Worm (Caenorhabditis elegans) whole organism, L3 larva: ENCODE results near the gene fzo-1.
A peak's percentile ranks its signal among the peaks of the same experiment; 100 is the strongest.

ENCODE experiments used
- R02D3.7 ChIP-seq: fragments of 150-350 bp; optimal IDR thresholded peaks from 2 replicates; lab custom pipeline; 2014; ENCODE audit warnings: missing biosample characterization, missing genetic modification characterization
- aly-2 ChIP-seq: fragments of 150-350 bp; optimal IDR thresholded peaks from 2 replicates; lab custom pipeline; 2014; ENCODE audit warnings: missing biosample characterization, missing genetic modification characterization
- ceh-16 ChIP-seq: sonication (generic microtip); optimal IDR thresholded peaks from 2 replicates; lab custom pipeline; 2017; ENCODE audit warnings: missing biosample characterization, missing genetic modification characterization
- ceh-28 ChIP-seq: fragments of 150-350 bp; optimal IDR thresholded peaks from 2 replicates; lab custom pipeline; 2014; ENCODE audit warnings: missing biosample characterization, missing genetic modification reagents, missing genetic modification characterization
- ceh-82 ChIP-seq: fragments of 150-350 bp; optimal IDR thresholded peaks from 2 replicates; lab custom pipeline; 2014; ENCODE audit warnings: missing biosample characterization, missing genetic modification characterization
- ceh-9 ChIP-seq: sonication (generic microtip); optimal IDR thresholded peaks from 2 replicates; lab custom pipeline; 2018; ENCODE audit warnings: missing biosample characterization, missing genetic modification characterization
- egl-27 ChIP-seq: sonication (generic microtip); optimal IDR thresholded peaks from 4 replicates; lab custom pipeline; 2017; ENCODE audit warnings: missing biosample characterization, missing genetic modification reagents, missing genetic modification characterization
- egl-5 ChIP-seq: fragments of 150-350 bp; optimal IDR thresholded peaks from 2 replicates; lab custom pipeline; 2017; ENCODE audit warnings: missing biosample characterization, missing genetic modification reagents, missing genetic modification characterization, inconsistent platforms
- elt-1 ChIP-seq: fragments of 150-350 bp; optimal IDR thresholded peaks from 2 replicates; lab custom pipeline; 2014; ENCODE audit warnings: missing biosample characterization, missing genetic modification characterization
- elt-2 ChIP-seq: sonication (generic microtip); optimal IDR thresholded peaks from 2 replicates; lab custom pipeline; 2016; ENCODE audit warnings: missing genetic modification reagents, mild to moderate bottlenecking, missing genetic modification characterization, missing compliant biosample characterization
- elt-3 ChIP-seq, 3 experiments: fragments of 150-350 bp in 1 of 3; sonication (generic microtip) in 2 of 3; optimal IDR thresholded peaks; 2 replicates in 2 of 3; 4 replicates in 1 of 3; lab custom pipeline; 2014 to 2017; ENCODE audit warnings: missing biosample characterization in 3 of 3, missing genetic modification characterization in 3 of 3
- eor-1 ChIP-seq, 2 experiments: fragments of 150-350 bp; optimal IDR thresholded peaks; 2 replicates each; lab custom pipeline; 2014 to 2018; ENCODE audit warnings: missing biosample characterization in 2 of 2, missing genetic modification characterization in 2 of 2
- fkh-10 ChIP-seq: sonication (generic microtip); optimal IDR thresholded peaks from 2 replicates; lab custom pipeline; 2017; ENCODE audit warnings: missing biosample characterization, missing genetic modification reagents, missing genetic modification characterization
- fos-1 ChIP-seq: fragments of 150-350 bp; optimal IDR thresholded peaks from 2 replicates; lab custom pipeline; 2014; ENCODE audit warnings: missing biosample characterization, missing genetic modification characterization
- jun-1 ChIP-seq: fragments of 150-350 bp; optimal IDR thresholded peaks from 2 replicates; lab custom pipeline; 2014; ENCODE audit warnings: missing biosample characterization, missing genetic modification reagents, missing genetic modification characterization
- lin-15B ChIP-seq: fragments of 150-350 bp; optimal IDR thresholded peaks from 2 replicates; lab custom pipeline; 2014; ENCODE audit warnings: missing biosample characterization, missing genetic modification characterization
- lin-39 ChIP-seq: fragments of 150-350 bp; optimal IDR thresholded peaks from 2 replicates; lab custom pipeline; 2018; ENCODE audit warnings: missing biosample characterization, missing genetic modification reagents, missing genetic modification characterization
- nfya-1 ChIP-seq: sonication (generic microtip); optimal IDR thresholded peaks from 2 replicates; lab custom pipeline; 2017; ENCODE audit warnings: missing genetic modification characterization, mild to moderate bottlenecking, missing compliant biosample characterization, antibody characterized with exemption, moderate library complexity; ENCODE audit not compliant: insufficient read depth
- nhr-11 ChIP-seq: fragments of 150-350 bp; optimal IDR thresholded peaks from 2 replicates; lab custom pipeline; 2014; ENCODE audit warnings: missing biosample characterization, missing genetic modification characterization
- nhr-28 ChIP-seq: fragments of 150-350 bp; optimal IDR thresholded peaks from 2 replicates; lab custom pipeline; 2014; ENCODE audit warnings: missing biosample characterization, missing genetic modification characterization
- nhr-43 ChIP-seq: sonication (generic microtip); optimal IDR thresholded peaks from 2 replicates; lab custom pipeline; 2016; ENCODE audit warnings: mild to moderate bottlenecking, missing genetic modification characterization, missing compliant biosample characterization; ENCODE audit not compliant: poor library complexity, severe bottlenecking
- nhr-77 ChIP-seq: fragments of 150-350 bp; optimal IDR thresholded peaks from 2 replicates; lab custom pipeline; 2014; ENCODE audit warnings: missing biosample characterization, missing genetic modification characterization
- pha-4 ChIP-seq: fragments of 150-350 bp; optimal IDR thresholded peaks from 2 replicates; lab custom pipeline; 2014; ENCODE audit warnings: missing biosample characterization, missing genetic modification reagents, missing genetic modification characterization
- pqm-1 ChIP-seq: fragments of 150-350 bp; optimal IDR thresholded peaks from 2 replicates; lab custom pipeline; 2017; ENCODE audit warnings: missing biosample characterization, missing genetic modification characterization, inconsistent platforms
- skn-1 ChIP-seq: fragments of 150-350 bp; optimal IDR thresholded peaks from 2 replicates; lab custom pipeline; 2014; ENCODE audit warnings: missing biosample characterization, missing genetic modification characterization
- ztf-4 ChIP-seq: fragments of 150-350 bp; optimal IDR thresholded peaks from 2 replicates; lab custom pipeline; 2014; ENCODE audit warnings: missing biosample characterization, missing genetic modification characterization

Gene fzo-1

ce11 chrII:5872414-5872813, 36.4 kb upstream of the fzo-1 start:
- TF ChIP-seq elt-2 (tag; lab: Kevin White, UChicago), result peak; percentile 75
- no peak for TF ChIP-seq nhr-43 (tag; lab: Kevin White, UChicago)

ce11 chrII:5871508-5871907, 35.5 kb upstream of the fzo-1 start:
- no peak for TF ChIP-seq R02D3.7 (tag; lab: Kevin White, UChicago)
- TF ChIP-seq egl-5 (tag; lab: Kevin White, UChicago), result peak; percentile 47
- no peak for TF ChIP-seq elt-1 (tag; lab: Kevin White, UChicago)
- TF ChIP-seq ceh-16 (tag; lab: Kevin White, UChicago), result no peak
- TF ChIP-seq skn-1 (tag; lab: Kevin White, UChicago), result no peak
- no peak for TF ChIP-seq nhr-28
- TF ChIP-seq nhr-77, result no peak
- TF ChIP-seq ceh-28 (tag; lab: Kevin White, UChicago), result no peak
- no peak for TF ChIP-seq aly-2 (tag; lab: Kevin White, UChicago)
- TF ChIP-seq egl-27 (tag; lab: Kevin White, UChicago), result no peak
- peak; percentile 13 for TF ChIP-seq nfya-1 (tag; lab: Kevin White, UChicago)
- TF ChIP-seq lin-15B, result no peak
- peak; percentile 74 for TF ChIP-seq lin-39 (tag; lab: Kevin White, UChicago)

- TF ChIP-seq nfya-1 (tag; lab: Kevin White, UChicago) (peak; percentile 89), elt-1 (tag; lab: Kevin White, UChicago) (no peak)
These were observed 30.9 kb upstream of the fzo-1 start for ce11 chrII:5866920-5867319.

- no peak for TF ChIP-seq elt-3 (tag; optimal IDR thresholded peaks at IDR 0.05; lab: Kevin White, UChicago)
- no peak for TF ChIP-seq elt-1 (tag; lab: Kevin White, UChicago)
- TF ChIP-seq pqm-1 (tag; lab: Kevin White, UChicago), result peak; percentile 69
- TF ChIP-seq elt-2 (tag; lab: Kevin White, UChicago), result peak; percentile 66
- TF ChIP-seq pha-4 (tag; lab: Kevin White, UChicago), result peak; percentile 30
- TF ChIP-seq fos-1 (tag; lab: Kevin White, UChicago), result peak; percentile 11
These were observed 29.7 kb upstream of the fzo-1 start, which contains the start of gene F55C12.19 for ce11 chrII:5865405-5866308. TSS of gene F55C12.19 (plus strand) at chrII:5866139.

ce11 chrII:5863893-5864292, 27.9 kb upstream of the fzo-1 start, which contains the start of gene tag-234:
TSS of gene tag-234 (plus strand) at chrII:5864193.
- no peak for TF ChIP-seq eor-1 (tag; optimal IDR thresholded peaks at IDR 0.05; lab: Kevin White, UChicago)
- peak; percentile 47 for TF ChIP-seq pqm-1 (tag; lab: Kevin White, UChicago)
- peak; percentile 68 for TF ChIP-seq elt-2 (tag; lab: Kevin White, UChicago)

ce11 chrII:5860621-5861020, 24.6 kb upstream of the fzo-1 start:
- TF ChIP-seq egl-5 (tag; lab: Kevin White, UChicago), result no peak
- TF ChIP-seq ceh-9, result no peak
- no peak for TF ChIP-seq jun-1
- no peak for TF ChIP-seq ztf-4 (tag; lab: Kevin White, UChicago)
- no peak for TF ChIP-seq lin-39 (tag; lab: Kevin White, UChicago)
- TF ChIP-seq nfya-1 (tag; lab: Kevin White, UChicago), result peak; percentile 7
- TF ChIP-seq nhr-11 (tag; lab: Kevin White, UChicago), result no peak
- TF ChIP-seq ceh-82 (tag; lab: Kevin White, UChicago), result no peak
- peak; percentile 76 for TF ChIP-seq fkh-10 (GFP tag; lab: Kevin White, UChicago)
- TF ChIP-seq, all 47 proteins: peak for 2

- TF ChIP-seq nhr-28 (no peak), fkh-10 (GFP tag; lab: Kevin White, UChicago) (no peak)
These were observed 22.3 kb upstream of the fzo-1 start, which contains the start of gene F55C12.4 for ce11 chrII:5858322-5858721. TSS of gene F55C12.4 (minus strand) at chrII:5858422.
